Worm (Caenorhabditis elegans) whole organism, L2 larva: ENCODE data around the gene Y71H2AM.6.

Experiments used
- Y55F3AM.14 ChIP-seq: fragments of 200-800 bp; sonication (Bioruptor generic); optimal IDR thresholded peaks from 2 replicates; lab custom pipeline; 2018; ENCODE audit warnings: mild to moderate bottlenecking, missing genetic modification characterization, missing compliant biosample characterization
- elt-1 ChIP-seq: fragments of 150-350 bp; optimal IDR thresholded peaks from 2 replicates; lab custom pipeline; 2014; ENCODE audit warnings: missing biosample characterization, missing genetic modification characterization
- nhr-21 ChIP-seq: fragments of 150-350 bp; optimal IDR thresholded peaks from 2 replicates; lab custom pipeline; 2014; ENCODE audit warnings: missing biosample characterization, missing genetic modification characterization
- sma-9 ChIP-seq, 2 experiments: fragments of 150-350 bp in 1 of 2; sonication (generic microtip) in 1 of 2; optimal IDR thresholded peaks; 2 replicates each; lab custom pipeline; 2014 to 2016; ENCODE audit warnings: missing genetic modification characterization in 2 of 2, mild to moderate bottlenecking in 1 of 2, missing biosample characterization in 1 of 2, missing compliant biosample characterization in 1 of 2, missing genetic modification reagents in 1 of 2, moderate library complexity in 1 of 2

ce11 chrIII:2733606-2734183 is 47.2 kb upstream of the Y71H2AM.6 start, which contains the start of gene Y71H2AM.12:
- TF ChIP-seq elt-1: no peak
- TF ChIP-seq sma-9 (GFP tag; optimal IDR thresholded peaks at IDR 0.05; lab: Kevin White, UChicago): no peak
- no peak for TF ChIP-seq sma-9 (tag; optimal IDR thresholded peaks at IDR 0.05; lab: Kevin White, UChicago)
- TF ChIP-seq nhr-21: no peak
- TF ChIP-seq Y55F3AM.14 (GFP tag; lab: Kevin White, UChicago): no peak
